Worm (Caenorhabditis elegans): Measurements from ENCODE around the gene F36A4.1.

ce11 chrIV:4262993-4263392, 9.3 kb upstream of the F36A4.1 start, which contains the start of gene col-33:
- TF ChIP-seq mec-3 (tag; optimal IDR thresholded peaks at IDR 0.05; ENCODE audit: borderline replicate concordance): no peak
- no peak for TF ChIP-seq fkh-10 (GFP tag; optimal IDR thresholded peaks at IDR 0.05)
- TF ChIP-seq K02D7.2 (tag; optimal IDR thresholded peaks at IDR 0.05): no peak
- no peak for TF ChIP-seq pax-1 (tag; optimal IDR thresholded peaks at IDR 0.05)
- TF ChIP-seq ama-1 (optimal IDR thresholded peaks at IDR 0.05): no peak
- TF ChIP-seq che-1 (tag; optimal IDR thresholded peaks at IDR 0.05): no peak
- TF ChIP-seq pqm-1 (tag; optimal IDR thresholded peaks at IDR 0.05): no peak
- TF ChIP-seq ceh-34 (tag; optimal IDR thresholded peaks at IDR 0.05): no peak
- TF ChIP-seq elt-2 (tag; optimal IDR thresholded peaks at IDR 0.05): no peak
- TF ChIP-seq ceh-18 (tag; optimal IDR thresholded peaks at IDR 0.05): no peak
- no peak for TF ChIP-seq unc-55 (GFP tag; optimal IDR thresholded peaks at IDR 0.05)
- TF ChIP-seq ceh-45 (GFP tag; IDR thresholded peaks at IDR 0.05): no peak
- no peak for TF ChIP-seq ceh-48 (tag; optimal IDR thresholded peaks at IDR 0.05)
